Worm (Caenorhabditis elegans) whole organism, late embryonic: ENCODE data around the gene hrpk-2.
A peak's percentile ranks its signal among the peaks of the same experiment; 100 is the strongest.

Experiments used
- ets-4 ChIP-seq: sonication (generic microtip); optimal IDR thresholded peaks from 2 replicates; lab custom pipeline; 2016; ENCODE audit warnings: missing genetic modification characterization, missing compliant biosample characterization
- fkh-10 ChIP-seq: fragments of 150-350 bp; optimal IDR thresholded peaks from 2 replicates; lab custom pipeline; 2014; ENCODE audit warnings: missing biosample characterization, missing genetic modification reagents, missing genetic modification characterization
- nfya-1 ChIP-seq: sonication (generic microtip); optimal IDR thresholded peaks from 2 replicates; lab custom pipeline; 2017; ENCODE audit warnings: missing genetic modification characterization, mild to moderate bottlenecking, missing compliant biosample characterization, antibody characterized with exemption, moderate library complexity
- nhr-11 ChIP-seq: fragments of 150-350 bp; optimal IDR thresholded peaks from 2 replicates; lab custom pipeline; 2014; ENCODE audit warnings: missing biosample characterization, missing genetic modification characterization
- pha-4 ChIP-seq: fragments of 150-350 bp; optimal IDR thresholded peaks from 2 replicates; lab custom pipeline; 2018; ENCODE audit warnings: missing biosample characterization, missing genetic modification reagents, missing genetic modification characterization
- pros-1 ChIP-seq: fragments of 150-350 bp; optimal IDR thresholded peaks from 2 replicates; lab custom pipeline; 2014; ENCODE audit warnings: missing biosample characterization, missing genetic modification reagents, missing genetic modification characterization
- sdc-2 ChIP-seq: sonication (generic microtip); optimal IDR thresholded peaks from 2 replicates; lab custom pipeline; 2016; ENCODE audit warnings: missing genotype, missing genetic modification characterization, missing compliant biosample characterization
- tbx-7 ChIP-seq: sonication (generic microtip); optimal IDR thresholded peaks from 2 replicates; lab custom pipeline; 2016; ENCODE audit warnings: missing genotype, missing genetic modification characterization, missing compliant biosample characterization

- TF ChIP-seq nhr-11 (no peak), pha-4 (tag; lab: Kevin White, UChicago) (no peak), pros-1 (tag; lab: Kevin White, UChicago) (no peak), nfya-1 (tag; lab: Kevin White, UChicago) (peak; percentile 56), ets-4 (tag; lab: Kevin White, UChicago) (no peak), tbx-7 (tag; lab: Kevin White, UChicago) (no peak), sdc-2 (tag; lab: Kevin White, UChicago) (no peak), fkh-10 (GFP tag; lab: Kevin White, UChicago) (no peak)
These were observed 46.1 kb upstream of the hrpk-2 start, which contains the start of gene C29E4.12 for ce11 chrIII:7940819-7941218.
